ENCODE assay signal across 1 fruit fly cellular context in the genomic region with DNA sequence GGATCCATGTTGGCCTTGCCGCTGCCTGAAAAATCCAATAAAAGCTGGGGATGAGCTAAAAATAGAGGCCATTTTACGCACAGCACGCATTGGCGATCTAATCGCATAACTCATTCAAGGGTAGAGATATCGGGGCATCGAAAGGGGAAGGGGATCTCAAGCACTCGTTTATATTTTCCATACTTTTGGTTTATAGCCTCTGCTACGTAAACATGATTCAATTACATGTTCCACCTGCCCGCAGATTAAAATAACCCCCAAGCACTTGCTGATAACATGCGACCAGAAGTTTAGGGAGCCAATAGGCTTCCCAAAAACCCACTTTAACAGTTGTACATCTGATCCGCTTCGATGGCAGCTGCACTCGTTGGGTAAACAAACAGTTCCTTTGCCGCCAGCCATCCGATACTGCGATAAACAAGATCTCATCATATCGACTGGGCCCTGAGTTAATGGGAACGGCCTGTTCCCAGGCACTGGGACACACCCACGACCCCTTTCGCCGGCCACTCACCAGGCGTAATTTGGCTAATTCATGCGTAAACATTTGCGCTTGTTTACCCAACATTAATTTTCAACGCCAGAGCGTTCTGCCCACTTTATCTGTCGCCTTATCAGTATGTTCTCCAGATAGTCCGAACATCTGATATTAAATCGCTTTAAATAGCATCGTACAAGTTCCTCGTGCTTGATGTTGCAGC.
TF ChIP-seq lines count a peak whose summit lies in the region.

No protein-coding gene starts in this region.

TF ChIP-seq in whole organism, embryonic, 481 proteins besides CTCF, POLR2A, EP300 and RAD21 (continued from another document):
- TF ChIP-seq Nf-YC (tag; optimal IDR thresholded peaks at IDR 0.05; lab: Kevin White, UChicago) (peak; percentile 1), exex (tag; optimal IDR thresholded peaks at IDR 0.05; lab: Kevin White, UChicago) (peak; percentile 61), Vsx1 (GFP tag; optimal IDR thresholded peaks at IDR 0.05; lab: Kevin White, UChicago) (peak; percentile 41), CG14860 (GFP tag; IDR thresholded peaks at IDR 0.05; lab: Robert Waterston, UW; ENCODE audit: partially characterized antibody) (no peak), bowl (GFP tag; IDR thresholded peaks at IDR 0.05; lab: Robert Waterston, UW) (no peak), sug (tag; optimal IDR thresholded peaks at IDR 0.05; lab: Kevin White, UChicago) (peak; percentile 94), CG12071 (GFP tag; optimal IDR thresholded peaks at IDR 0.05; lab: Kevin White, UChicago) (peak; percentile 50), Spps (tag; optimal IDR thresholded peaks at IDR 0.05; lab: Kevin White, UChicago) (no peak), CG9817 (tag; optimal IDR thresholded peaks at IDR 0.05; lab: Kevin White, UChicago) (no peak), CrebB (tag; optimal IDR thresholded peaks at IDR 0.05; lab: Kevin White, UChicago) (peak; percentile 12), bab2 (GFP tag; optimal IDR thresholded peaks at IDR 0.05; lab: Kevin White, UChicago) (no peak), lmd (GFP tag; IDR thresholded peaks at IDR 0.05; lab: Robert Waterston, UW) (0 out of 2 replicates have a peak, but pooled peaks have one; percentile 7), CG34376 (GFP tag; optimal IDR thresholded peaks at IDR 0.05; lab: Kevin White, UChicago) (peak; percentile 27), CG6813 (GFP tag; optimal IDR thresholded peaks at IDR 0.05; lab: Kevin White, UChicago) (peak; percentile 11), dysf (GFP tag; IDR thresholded peaks at IDR 0.05; lab: Robert Waterston, UW) (no peak), zen2 (GFP tag; IDR thresholded peaks at IDR 0.05; lab: Robert Waterston, UW; ENCODE audit: partially characterized antibody) (no peak), CG30431 (GFP tag; optimal IDR thresholded peaks at IDR 0.05; lab: Kevin White, UChicago) (no peak), CG7839 (tag; optimal IDR thresholded peaks at IDR 0.05; lab: Kevin White, UChicago) (no peak), CG8765 (GFP tag; IDR thresholded peaks at IDR 0.05; lab: Robert Waterston, UW) (no peak), lab (GFP tag; optimal IDR thresholded peaks at IDR 0.05; lab: Kevin White, UChicago) (peak; percentile 54), ci (GFP tag; IDR thresholded peaks at IDR 0.05; lab: Robert Waterston, UW) (peak; percentile 25; the same call in 1 of the 3 replicates), CG17328 (GFP tag; IDR thresholded peaks at IDR 0.05; lab: Robert Waterston, UW) (no peak), so (GFP tag; IDR thresholded peaks at IDR 0.05; lab: Robert Waterston, UW) (0 out of 3 replicates have a peak, but pooled peaks have one; percentile 16), CG1832 (GFP tag; optimal IDR thresholded peaks at IDR 0.05; lab: Kevin White, UChicago) (no peak), CG10543 (GFP tag; optimal IDR thresholded peaks at IDR 0.05; lab: Kevin White, UChicago) (peak; percentile 59), az2 (GFP tag; optimal IDR thresholded peaks at IDR 0.05; lab: Kevin White, UChicago) (no peak), CG9932 (GFP tag; IDR thresholded peaks at IDR 0.05; lab: Robert Waterston, UW) (no peak), CG10267 (tag; optimal IDR thresholded peaks at IDR 0.05; lab: Kevin White, UChicago) (no peak), stc (GFP tag; IDR thresholded peaks at IDR 0.05; lab: Robert Waterston, UW) (no peak), Hmr (GFP tag; optimal IDR thresholded peaks at IDR 0.05; lab: Kevin White, UChicago) (peak; percentile 60), slou (GFP tag; optimal IDR thresholded peaks at IDR 0.05; lab: Kevin White, UChicago) (no peak), Ets65A (GFP tag; lab: Kevin White, UChicago) (peak; percentile 4), gsb (GFP tag; IDR thresholded peaks at IDR 0.05; lab: Robert Waterston, UW) (no peak), CG7987 (GFP tag; optimal IDR thresholded peaks at IDR 0.05; lab: Kevin White, UChicago) (peak; percentile 29), tup (GFP tag; optimal IDR thresholded peaks at IDR 0.05; lab: Kevin White, UChicago) (no peak), Meics (GFP tag; optimal IDR thresholded peaks at IDR 0.05; lab: Kevin White, UChicago) (peak; percentile 41), seq (GFP tag; IDR thresholded peaks at IDR 0.05; lab: Robert Waterston, UW) (no peak), schlank (tag; optimal IDR thresholded peaks at IDR 0.05; lab: Kevin White, UChicago) (peak; percentile 8), luna (GFP tag; optimal IDR thresholded peaks at IDR 0.05; lab: Kevin White, UChicago) (no peak), BtbVII (GFP tag; optimal IDR thresholded peaks at IDR 0.05; lab: Kevin White, UChicago) (no peak), slp2 (GFP tag; optimal IDR thresholded peaks at IDR 0.05; lab: Kevin White, UChicago) (no peak), wek (GFP tag; optimal IDR thresholded peaks at IDR 0.05; lab: Kevin White, UChicago) (peak; percentile 44), ftz-f1 (GFP tag; optimal IDR thresholded peaks at IDR 0.05; lab: Kevin White, UChicago) (no peak), chinmo (GFP tag; IDR thresholded peaks at IDR 0.05; lab: Robert Waterston, UW; ENCODE audit: partially characterized antibody) (0 out of 4 replicates have a peak, but pooled peaks have one; percentile 31), CG10321 (GFP tag; IDR thresholded peaks at IDR 0.05; lab: Robert Waterston, UW) (no peak), CG10274 (GFP tag; optimal IDR thresholded peaks at IDR 0.05; lab: Kevin White, UChicago) (no peak), Ravus (GFP tag; IDR thresholded peaks at IDR 0.05; lab: Robert Waterston, UW) (no peak), Xrp1 (GFP tag; IDR thresholded peaks at IDR 0.05; lab: Robert Waterston, UW) (no peak), caup (GFP tag; optimal IDR thresholded peaks at IDR 0.05; lab: Kevin White, UChicago; ENCODE audit: severe bottlenecking) (peak; percentile 34), CG5953 (GFP tag; IDR thresholded peaks at IDR 0.05; lab: Robert Waterston, UW) (no peak), ato (GFP tag; IDR thresholded peaks at IDR 0.05; lab: Robert Waterston, UW; ENCODE audit: partially characterized antibody) (no peak), sd (tag; optimal IDR thresholded peaks at IDR 0.05; lab: Kevin White, UChicago) (peak; percentile 86), fd96Cb (tag; optimal IDR thresholded peaks at IDR 0.05; lab: Kevin White, UChicago) (no peak)
